In the genomic region with DNA sequence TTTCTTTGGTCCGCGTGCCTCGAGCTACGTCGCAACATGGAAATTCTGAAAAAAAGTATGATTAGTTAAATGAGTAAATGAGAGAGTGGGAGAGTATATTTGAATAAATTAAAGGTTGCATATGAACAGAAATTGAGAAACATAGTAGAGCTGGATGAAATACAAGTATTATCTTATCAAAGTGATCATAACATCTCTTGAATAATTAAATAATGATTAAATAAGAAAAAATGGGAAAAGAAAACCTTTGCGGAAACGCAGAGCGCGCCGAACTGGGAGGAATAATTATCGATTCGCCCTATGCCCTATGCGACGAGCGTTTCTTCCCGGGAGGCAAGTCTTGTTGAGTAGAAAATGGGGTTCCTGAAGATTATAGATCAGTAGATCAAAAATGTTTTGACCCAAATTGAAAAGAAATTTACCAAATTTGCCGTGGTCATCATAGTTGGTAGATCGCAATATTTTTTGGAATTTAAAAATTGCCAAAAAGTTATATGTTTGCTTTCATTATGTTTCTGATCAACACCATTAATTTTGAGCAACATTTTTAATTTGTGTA, we compare ENCODE assay signal across 2 worm cellular contexts.
A peak's percentile ranks its signal among the peaks of the same experiment; 100 is the strongest.
TF ChIP-seq lines count a peak whose summit lies in the region.

A gene (minus strand): TSS at position 51 of the 559 bp plus-strand sequence.

TF ChIP-seq in whole organism, midembryonic, 9 proteins besides CTCF, POLR2A, EP300 and RAD21:
- no peak for TF ChIP-seq cog-1 (tag; optimal IDR thresholded peaks at IDR 0.05; lab: Kevin White, UChicago)
- 0 out of 2 replicates have a peak, but pooled peaks have one; percentile 26 for TF ChIP-seq T22C8.4 (GFP tag; IDR thresholded peaks at IDR 0.05; lab: Robert Waterston, UW)
- no peak for TF ChIP-seq tab-1 (GFP tag; IDR thresholded peaks at IDR 0.05; lab: Robert Waterston, UW)

TF ChIP-seq in whole organism, young adult, 124 proteins besides CTCF, POLR2A, EP300 and RAD21:
- TF ChIP-seq efl-1 (GFP tag; optimal IDR thresholded peaks at IDR 0.05; lab: Kevin White, UChicago) (peak; percentile 56), snpc-4 (GFP tag; optimal IDR thresholded peaks at IDR 0.05; lab: Kevin White, UChicago) (no peak), snpc-4 (tag; optimal IDR thresholded peaks at IDR 0.05; lab: Kevin White, UChicago) (no peak), bed-2 (GFP tag; IDR thresholded peaks at IDR 0.05; lab: Robert Waterston, UW) (no peak), ceh-58 (GFP tag; IDR thresholded peaks at IDR 0.05; lab: Robert Waterston, UW) (no peak), aptf-2 (GFP tag; conservative IDR thresholded peaks at IDR 0.05; lab: Robert Waterston, UW) (peak; percentile 95), F52B5.7 (tag; optimal IDR thresholded peaks at IDR 0.05; lab: Kevin White, UChicago) (no peak), B0261.1 (tag; optimal IDR thresholded peaks at IDR 0.05; lab: Kevin White, UChicago) (no peak), let-526 (GFP tag; IDR thresholded peaks at IDR 0.05; lab: Robert Waterston, UW) (no peak), egl-18 (GFP tag; IDR thresholded peaks at IDR 0.05; lab: Robert Waterston, UW) (no peak), attf-5 (GFP tag; optimal IDR thresholded peaks at IDR 0.05; lab: Kevin White, UChicago) (no peak), hmg-20 (GFP tag; IDR thresholded peaks at IDR 0.05; lab: Robert Waterston, UW) (no peak), ceh-100 (GFP tag; IDR thresholded peaks at IDR 0.05; lab: Robert Waterston, UW) (no peak), madf-6 (GFP tag; IDR thresholded peaks at IDR 0.05; lab: Robert Waterston, UW) (peak; percentile 58), rcor-1 (GFP tag; IDR thresholded peaks at IDR 0.05; lab: Robert Waterston, UW) (no peak), lin-40 (tag; optimal IDR thresholded peaks at IDR 0.05; lab: Kevin White, UChicago) (no peak), lin-54 (GFP tag; optimal IDR thresholded peaks at IDR 0.05; lab: Kevin White, UChicago) (no peak), repo-1 (tag; optimal IDR thresholded peaks at IDR 0.05; lab: Kevin White, UChicago) (no peak), zim-3 (tag; optimal IDR thresholded peaks at IDR 0.05; lab: Kevin White, UChicago) (no peak), rpc-1 (optimal IDR thresholded peaks at IDR 0.05; lab: Kevin White, UChicago) (no peak), rpc-1 (tag; optimal IDR thresholded peaks at IDR 0.05; lab: Kevin White, UChicago) (no peak)
